Worm (Caenorhabditis elegans) whole organism, young adult: ENCODE measurements around the gene vha-19.

Source experiments
- C17E4.6 ChIP-seq: fragments of 200-800 bp; sonication (Bioruptor generic); IDR thresholded peaks from 2 replicates; pipeline ENCODE4 v1.3.6; 2022; ENCODE audit warnings: missing genetic modification reagents, missing genetic modification characterization, missing compliant biosample characterization
- F10E7.11 ChIP-seq: sonication (generic microtip); optimal IDR thresholded peaks from 2 replicates; lab custom pipeline; 2017; ENCODE audit warnings: mild to moderate bottlenecking, missing genetic modification characterization, moderate library complexity, missing compliant biosample characterization
- F22D6.2 ChIP-seq: sonication (generic microtip); optimal IDR thresholded peaks from 2 replicates; lab custom pipeline; 2016; ENCODE audit warnings: mild to moderate bottlenecking, missing genetic modification characterization, missing compliant biosample characterization
- F23B12.7 ChIP-seq: sonication (generic microtip); optimal IDR thresholded peaks from 2 replicates; lab custom pipeline; 2017; ENCODE audit warnings: missing genetic modification characterization, mild to moderate bottlenecking, missing compliant biosample characterization, antibody characterized with exemption, moderate library complexity; ENCODE audit not compliant: insufficient read depth
- F37B4.10 ChIP-seq: fragments of 200-800 bp; sonication (Bioruptor generic); IDR thresholded peaks from 2 replicates; pipeline ENCODE4 v1.3.6; 2022; ENCODE audit warnings: missing genetic modification characterization, missing compliant biosample characterization
- F57A8.1 ChIP-seq: fragments of 200-800 bp; sonication (Bioruptor generic); optimal IDR thresholded peaks from 2 replicates; lab custom pipeline; 2018; ENCODE audit warnings: mild to moderate bottlenecking, missing genetic modification characterization, moderate library complexity, missing compliant biosample characterization
- T26A5.8 ChIP-seq: sonication (generic microtip); optimal IDR thresholded peaks from 2 replicates; lab custom pipeline; 2016; ENCODE audit warnings: missing genetic modification characterization, missing compliant biosample characterization
- Y95B8A.8 ChIP-seq: fragments of 200-800 bp; sonication (Bioruptor generic); IDR thresholded peaks from 2 replicates; pipeline ENCODE4 v1.3.6; 2022; ENCODE audit warnings: missing genetic modification reagents, missing genetic modification characterization, missing compliant biosample characterization
- aptf-3 ChIP-seq: fragments of 200-800 bp; sonication (Bioruptor generic); IDR thresholded peaks from 2 replicates; pipeline ENCODE4 v1.3.6; 2022; ENCODE audit warnings: missing genetic modification characterization, missing compliant biosample characterization
- athp-1 ChIP-seq: sonication (generic microtip); optimal IDR thresholded peaks from 2 replicates; lab custom pipeline; 2017; ENCODE audit warnings: mild to moderate bottlenecking, missing genetic modification characterization, missing compliant biosample characterization
- efl-1 ChIP-seq: fragments of 150-350 bp; optimal IDR thresholded peaks from 2 replicates; lab custom pipeline; 2014; ENCODE audit warnings: missing biosample characterization, missing genetic modification reagents, missing genetic modification characterization
- egl-44 ChIP-seq: fragments of 200-800 bp; sonication (Bioruptor generic); IDR thresholded peaks from 2 replicates; pipeline ENCODE4 v1.3.6; 2022; ENCODE audit warnings: missing genetic modification reagents, missing genetic modification characterization, missing compliant biosample characterization
- gei-17 ChIP-seq: fragments of 200-800 bp; sonication (Bioruptor generic); optimal IDR thresholded peaks from 2 replicates; lab custom pipeline; 2018; ENCODE audit warnings: mild to moderate bottlenecking, missing genetic modification characterization, missing compliant biosample characterization
- hlh-12 ChIP-seq: sonication (generic microtip); optimal IDR thresholded peaks from 2 replicates; lab custom pipeline; 2016; ENCODE audit warnings: missing genetic modification characterization, missing compliant biosample characterization
- hmg-20 ChIP-seq: fragments of 200-800 bp; sonication (Bioruptor generic); IDR thresholded peaks from 2 replicates; pipeline ENCODE4 v1.3.6; 2022; ENCODE audit warnings: missing genetic modification reagents, missing genetic modification characterization, missing compliant biosample characterization
- lag-1 ChIP-seq: fragments of 200-800 bp; sonication (Bioruptor generic); IDR thresholded peaks from 2 replicates; pipeline ENCODE4 v1.3.6; 2022; ENCODE audit warnings: missing genetic modification reagents, missing genetic modification characterization, missing compliant biosample characterization
- lsl-1 ChIP-seq: fragments of 200-800 bp; sonication (Bioruptor generic); optimal IDR thresholded peaks from 2 replicates; lab custom pipeline; 2018; ENCODE audit warnings: mild to moderate bottlenecking, missing genetic modification characterization, moderate library complexity, missing compliant biosample characterization
- madf-10 ChIP-seq: sonication (generic microtip); optimal IDR thresholded peaks from 2 replicates; lab custom pipeline; 2016; ENCODE audit warnings: mild to moderate bottlenecking, missing genetic modification characterization, missing compliant biosample characterization
- madf-3 ChIP-seq: fragments of 200-800 bp; sonication (Bioruptor generic); IDR thresholded peaks from 2 replicates; pipeline ENCODE4 v1.3.6; 2022; ENCODE audit warnings: missing genetic modification reagents, missing genetic modification characterization, missing compliant biosample characterization
- madf-6 ChIP-seq: fragments of 200-800 bp; sonication (Bioruptor generic); IDR thresholded peaks from 2 replicates; pipeline ENCODE4 v1.3.6; 2022; ENCODE audit warnings: missing genetic modification reagents, missing genetic modification characterization, missing compliant biosample characterization
- mcd-1 ChIP-seq: fragments of 200-800 bp; sonication (Bioruptor generic); IDR thresholded peaks from 2 replicates; pipeline ENCODE4 v1.3.6; 2022; ENCODE audit warnings: missing genetic modification reagents, missing genetic modification characterization, missing compliant biosample characterization
- mel-28 ChIP-seq: sonication (generic microtip); optimal IDR thresholded peaks from 2 replicates; lab custom pipeline; 2016; ENCODE audit warnings: borderline replicate concordance, mild to moderate bottlenecking, missing genetic modification characterization, missing compliant biosample characterization
- mxl-1 ChIP-seq: sonication (generic microtip); optimal IDR thresholded peaks from 2 replicates; lab custom pipeline; 2016; ENCODE audit warnings: missing genetic modification characterization, missing compliant biosample characterization
- pha-4 ChIP-seq: fragments of 150-350 bp; sonication (generic microtip); optimal IDR thresholded peaks from 2 replicates; lab custom pipeline; 2014; ENCODE audit warnings: missing biosample characterization, missing genetic modification reagents, missing genetic modification characterization
- sea-2 ChIP-seq: fragments of 200-800 bp; sonication (Bioruptor generic); IDR thresholded peaks from 2 replicates; pipeline ENCODE4 v1.3.6; 2022; ENCODE audit warnings: missing genetic modification characterization, missing compliant biosample characterization
- tbp1 ChIP-seq: fragments of 200-800 bp; sonication (Bioruptor generic); optimal IDR thresholded peaks from 2 replicates; lab custom pipeline; 2018; ENCODE audit warnings: mild to moderate bottlenecking, missing genetic modification characterization, missing compliant biosample characterization
- ztf-22 ChIP-seq: fragments of 200-800 bp; sonication (Bioruptor generic); optimal IDR thresholded peaks from 2 replicates; lab custom pipeline; 2018; ENCODE audit warnings: mild to moderate bottlenecking, missing genetic modification characterization, moderate library complexity, missing compliant biosample characterization
- ztf-3 ChIP-seq: fragments of 200-800 bp; sonication (Bioruptor generic); optimal IDR thresholded peaks from 2 replicates; lab custom pipeline; 2018; ENCODE audit warnings: mild to moderate bottlenecking, missing genetic modification characterization, missing compliant biosample characterization

vha-19 gene

DNA sequence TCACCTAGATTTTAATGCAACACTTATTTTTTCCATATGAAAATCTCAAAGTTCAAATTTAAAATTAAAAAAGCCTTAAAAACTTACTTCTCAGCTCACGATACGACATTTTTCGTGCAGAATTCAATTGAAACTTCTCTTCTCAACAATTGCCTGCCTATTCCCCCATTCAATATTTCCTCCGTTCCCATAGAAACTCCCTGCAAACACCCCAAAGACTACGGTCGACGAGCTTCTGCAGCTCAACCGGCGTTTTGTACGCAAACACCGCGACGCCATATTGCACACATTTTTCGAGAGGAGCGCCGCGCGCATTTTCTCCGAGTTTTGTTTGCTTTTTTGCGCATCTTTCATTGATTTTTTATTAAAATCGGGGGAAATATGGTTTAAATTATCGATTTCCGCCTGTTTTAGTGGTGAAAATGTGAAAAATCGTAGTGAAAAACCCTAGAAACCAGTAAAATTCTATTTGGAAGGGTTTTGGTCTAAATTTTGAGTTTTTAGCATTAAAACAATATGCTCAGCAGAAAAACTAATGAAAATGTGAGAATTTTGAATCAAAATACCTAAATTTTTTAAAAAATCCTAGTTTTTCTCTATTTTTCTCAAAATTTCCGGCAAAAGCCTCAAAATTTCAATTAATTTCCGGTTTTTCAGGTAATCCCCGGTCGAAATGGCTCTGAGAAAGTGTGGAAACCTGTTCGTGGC, 30.2 kb downstream of the vha-19 start, which contains the start of the genes dyf-3 and pdhb-1 (continued):
- TF ChIP-seq mxl-1 (tag; lab: Kevin White, UChicago), result no peak
- no peak for TF ChIP-seq T26A5.8 (tag; lab: Kevin White, UChicago)
- TF ChIP-seq athp-1 (tag; lab: Kevin White, UChicago), result no peak
- no peak for TF ChIP-seq madf-10
- no peak for TF ChIP-seq aptf-3 (GFP tag; lab: Robert Waterston, UW)
- peak; percentile 78 for TF ChIP-seq lsl-1 (GFP tag; lab: Kevin White, UChicago)
- TF ChIP-seq ztf-22 (GFP tag; lab: Kevin White, UChicago), result no peak
- TF ChIP-seq madf-3, result no peak
- TF ChIP-seq egl-44 (GFP tag; lab: Robert Waterston, UW), result no peak
- no peak for TF ChIP-seq gei-17 (GFP tag; lab: Kevin White, UChicago)
- TF ChIP-seq tbp1 (GFP tag; lab: Kevin White, UChicago), result peak; percentile 10
- no peak for TF ChIP-seq lag-1 (GFP tag; lab: Robert Waterston, UW)
- peak; percentile 65 for TF ChIP-seq mcd-1 (GFP tag; lab: Robert Waterston, UW)

DNA sequence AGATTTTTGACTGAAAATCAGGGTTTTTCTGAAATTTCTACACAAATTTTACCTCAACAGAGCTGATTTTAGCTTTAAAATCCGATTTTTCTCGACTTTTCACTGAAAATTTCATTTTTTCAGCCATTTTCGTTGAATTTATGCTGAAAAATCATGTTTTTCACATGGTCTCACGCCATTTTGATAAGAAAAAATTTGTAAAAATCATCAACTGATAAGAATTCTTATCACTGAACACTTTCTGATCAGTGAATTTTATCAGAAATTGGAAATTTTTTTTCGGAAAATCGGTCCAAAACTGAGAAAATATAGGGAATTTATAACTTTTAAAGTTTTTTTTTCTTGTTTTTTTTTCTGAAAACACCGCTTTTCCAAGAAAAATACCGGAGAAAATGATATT, 31.9 kb downstream of the vha-19 start:
- TF ChIP-seq F23B12.7, result no peak
- TF ChIP-seq F22D6.2 (tag; lab: Kevin White, UChicago), result no peak
- no peak for TF ChIP-seq F10E7.11 (tag; lab: Kevin White, UChicago)
- no peak for TF ChIP-seq madf-6 (GFP tag; lab: Robert Waterston, UW)
- TF ChIP-seq hlh-12, result no peak
- TF ChIP-seq sea-2 (GFP tag; lab: Robert Waterston, UW), result no peak

DNA sequence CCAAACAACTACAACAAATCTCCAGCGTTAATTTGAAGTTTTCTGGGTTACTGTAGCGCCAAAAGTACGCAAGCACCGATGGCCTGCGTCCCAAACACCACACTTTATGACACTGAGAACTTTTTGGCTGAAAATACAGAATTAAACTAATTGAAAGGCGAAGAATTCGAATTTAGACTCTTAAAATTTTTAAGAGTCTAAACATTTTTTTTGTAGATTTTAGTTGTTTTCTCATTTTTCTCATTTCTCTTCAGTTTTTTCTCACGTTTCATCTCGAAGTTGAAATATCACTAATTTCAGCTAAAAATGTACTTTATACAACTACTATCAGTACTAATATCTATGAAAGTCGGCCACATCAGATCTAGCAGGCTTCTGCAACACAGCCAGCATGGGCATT, 46.4 kb downstream of the vha-19 start, which contains the start of gene lgc-9:
TSS of gene lgc-9 (plus strand) at position 301 of the 400 bp plus-strand sequence.
- TF ChIP-seq pha-4 (tag; lab: Kevin White, UChicago) (no peak), F37B4.10 (no peak), Y95B8A.8 (GFP tag; lab: Robert Waterston, UW) (no peak), mel-28 (tag; lab: Kevin White, UChicago) (no peak), ztf-3 (no peak)

DNA sequence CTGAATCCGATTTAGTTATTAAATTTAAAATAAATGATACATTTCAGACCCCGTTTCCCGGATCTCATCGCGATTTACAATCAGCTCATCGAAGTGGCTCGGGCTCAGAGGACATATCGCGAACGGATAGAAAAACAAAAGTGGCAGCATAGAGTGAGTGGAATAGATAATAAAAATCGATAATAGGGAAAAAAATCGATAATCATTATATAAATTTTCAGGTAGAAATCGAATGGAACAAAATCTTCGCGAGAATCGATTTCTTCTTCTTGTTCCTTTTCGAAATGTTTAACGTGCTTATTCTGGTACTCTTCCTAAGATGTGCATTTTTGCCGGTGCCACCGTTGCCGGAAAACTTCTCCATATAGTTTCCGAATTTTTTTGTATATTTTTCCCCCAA, 49.7 kb downstream of the vha-19 start:
- TF ChIP-seq C17E4.6 (no peak), hmg-20 (GFP tag; lab: Robert Waterston, UW) (no peak), F57A8.1 (no peak)

DNA sequence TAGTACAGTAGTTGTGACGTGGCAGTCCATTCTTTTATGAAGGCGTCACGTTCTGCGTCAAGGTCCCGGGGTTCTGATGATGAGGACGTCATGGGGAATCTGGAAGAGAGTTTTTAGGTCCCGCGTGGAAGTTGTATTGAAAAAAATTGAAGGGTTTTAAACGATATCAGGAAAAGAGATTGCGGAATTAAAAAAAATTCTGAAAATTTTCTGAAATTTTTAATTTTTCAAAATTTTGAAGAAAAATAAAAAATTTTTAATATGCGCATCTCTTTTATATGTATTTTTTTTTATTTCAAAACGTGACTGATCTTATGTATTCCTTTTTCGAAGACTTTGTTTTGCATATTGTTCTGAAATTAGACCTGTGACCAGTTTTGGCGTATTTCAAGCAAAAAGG, 53.5 kb downstream of the vha-19 start, which contains the start of gene C04C3.6:
TSS of gene C04C3.6 (minus strand) at position 101 of the 400 bp plus-strand sequence.
- no peak for TF ChIP-seq efl-1
